Worm (Caenorhabditis elegans) whole organism, midembryonic: Measurements from ENCODE around the gene Y39A1A.2.

Experiments
- cog-1 ChIP-seq: sonication (generic microtip); optimal IDR thresholded peaks from 2 replicates; lab custom pipeline; 2016; ENCODE audit warnings: missing genetic modification characterization, missing compliant biosample characterization
- klf-2 ChIP-seq: fragments of 200-800 bp; sonication (Bioruptor generic); conservative IDR thresholded peaks from 2 replicates; pipeline ENCODE4 v1.3.6; 2022; ENCODE audit warnings: missing genetic modification reagents, missing genetic modification characterization, missing compliant biosample characterization
- tab-1 ChIP-seq: fragments of 200-800 bp; sonication (Bioruptor generic); IDR thresholded peaks from 2 replicates; pipeline ENCODE4 v1.3.6; 2022; ENCODE audit warnings: missing genetic modification characterization, missing compliant biosample characterization

DNA sequence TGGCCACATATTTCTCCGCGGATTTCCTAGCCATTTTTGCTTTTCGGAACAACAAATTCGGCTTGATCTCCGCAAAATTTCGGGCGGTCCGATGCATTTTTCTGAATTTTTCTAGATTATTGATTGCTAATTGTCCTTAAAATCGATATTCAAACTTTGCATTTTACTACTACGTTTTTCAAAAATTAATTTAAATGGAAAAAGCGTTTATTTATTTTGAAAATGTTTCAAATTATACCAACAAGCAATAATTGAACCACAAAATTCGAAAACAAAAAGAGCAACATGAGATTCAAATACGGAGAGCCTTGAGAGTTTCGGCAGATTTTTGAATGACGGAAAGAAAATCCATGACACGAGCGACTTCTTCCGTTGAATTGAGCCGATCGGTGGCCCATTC, 8.3 kb downstream of the Y39A1A.2 start, which contains the start of gene Y45F3A.9:
- no peak for TF ChIP-seq tab-1
- TF ChIP-seq cog-1 (tag; lab: Kevin White, UChicago): no peak
- TF ChIP-seq klf-2 (GFP tag; lab: Robert Waterston, UW): no peak
